Fruit fly (Drosophila melanogaster): ENCODE data around the gene Dyro.

The Dyro gene

dm6 chr3L:11333986-11334385 lies 38.3 kb upstream of the Dyro start (continued):
- TF ChIP-seq toy (GFP tag; IDR thresholded peaks at IDR 0.05) (no peak), vvl (GFP tag; IDR thresholded peaks at IDR 0.05) (peak; percentile 68; the same call in 1 of the 2 replicates), Hr51 (GFP tag; optimal IDR thresholded peaks at IDR 0.05) (peak; percentile 12 to 45), CG12659 (GFP tag; optimal IDR thresholded peaks at IDR 0.05) (peak; percentile 30), TFAM (GFP tag; optimal IDR thresholded peaks at IDR 0.05) (no peak), Scr (GFP tag; IDR thresholded peaks at IDR 0.05; ENCODE audit: partially characterized antibody) (no peak), CG2199 (GFP tag; IDR thresholded peaks at IDR 0.05) (peak; percentile 58; the same call in 1 of the 3 replicates), emc (GFP tag; optimal IDR thresholded peaks at IDR 0.05) (no peak), CG3163 (GFP tag; optimal IDR thresholded peaks at IDR 0.05) (no peak), CG4617 (GFP tag; optimal IDR thresholded peaks at IDR 0.05; ENCODE audit: borderline replicate concordance) (no peak), CG7963 (GFP tag; IDR thresholded peaks at IDR 0.05; ENCODE audit: partially characterized antibody) (no peak), dimm (GFP tag; IDR thresholded peaks at IDR 0.05) (no peak), CG17328 (GFP tag; IDR thresholded peaks at IDR 0.05) (no peak), eve (GFP tag; optimal IDR thresholded peaks at IDR 0.05) (peak in 1 of 2 experiments; percentile 78), CG8388 (GFP tag; optimal IDR thresholded peaks at IDR 0.05) (peak; percentile 47), D (optimal IDR thresholded peaks at IDR 0.05) (no peak), D (GFP tag; optimal IDR thresholded peaks at IDR 0.05) (peak; percentile 48), Mrtf (GFP tag; IDR thresholded peaks at IDR 0.05) (no peak), CG10431 (GFP tag; optimal IDR thresholded peaks at IDR 0.05) (no peak), CG18011 (GFP tag; optimal IDR thresholded peaks at IDR 0.05) (no peak), Fer3 (tag; optimal IDR thresholded peaks at IDR 0.05) (no peak), CG10366 (GFP tag; IDR thresholded peaks at IDR 0.05) (peak; percentile 21; the same call in 1 of the 2 replicates), Bdp1 (GFP tag; optimal IDR thresholded peaks at IDR 0.05) (no peak), HmgZ (tag; optimal IDR thresholded peaks at IDR 0.05) (no peak), z (GFP tag; IDR thresholded peaks at IDR 0.05) (no peak), scrt (GFP tag; optimal IDR thresholded peaks at IDR 0.05) (peak; percentile 10), pan (optimal IDR thresholded peaks at IDR 0.05) (no peak), pan (GFP tag; optimal IDR thresholded peaks at IDR 0.05 in 1 of 2, IDR thresholded peaks at IDR 0.05 in 1 of 2) (peak in 1 of 2 experiments; percentile 39), CG13296 (GFP tag; optimal IDR thresholded peaks at IDR 0.05) (no peak), Doc2 (GFP tag; IDR thresholded peaks at IDR 0.05) (no peak), CG34422 (GFP tag; IDR thresholded peaks at IDR 0.05) (0 out of 3 replicates have a peak, but pooled peaks have one; percentile 31), CG10543 (GFP tag; optimal IDR thresholded peaks at IDR 0.05) (no peak), bsh (GFP tag; optimal IDR thresholded peaks at IDR 0.05) (peak in 1 of 2 experiments; percentile 82), Mes4 (GFP tag; optimal IDR thresholded peaks at IDR 0.05) (peak; percentile 59), ind (GFP tag; optimal IDR thresholded peaks at IDR 0.05) (peak; percentile 37), da (GFP tag; optimal IDR thresholded peaks at IDR 0.05) (no peak), tin (GFP tag; optimal IDR thresholded peaks at IDR 0.05) (peak; percentile 40), Aef1 (GFP tag; IDR thresholded peaks at IDR 0.05) (no peak; the same call in 2 of the 3 replicates), CG16863 (GFP tag; optimal IDR thresholded peaks at IDR 0.05) (peak; percentile 24), Ptx1 (GFP tag; IDR thresholded peaks at IDR 0.05) (peak; percentile 44; the same call in 1 of the 2 replicates), Sox102F (GFP tag; optimal IDR thresholded peaks at IDR 0.05) (peak; percentile 64), CG30403 (GFP tag; optimal IDR thresholded peaks at IDR 0.05) (peak; percentile 26), ash1 (GFP tag; optimal IDR thresholded peaks at IDR 0.05) (no peak), trh (GFP tag; optimal IDR thresholded peaks at IDR 0.05) (no peak), CG5245 (GFP tag; optimal IDR thresholded peaks at IDR 0.05) (peak; percentile 16), prd (optimal IDR thresholded peaks at IDR 0.05) (no peak), prd (GFP tag; IDR thresholded peaks at IDR 0.05) (peak; percentile 59; the same call in 2 of the 3 replicates), Gug (GFP tag; IDR thresholded peaks at IDR 0.05) (no peak), ttk (GFP tag; IDR thresholded peaks at IDR 0.05) (peak; percentile 40; the same call in 1 of the 2 replicates), CG6854 (GFP tag; optimal IDR thresholded peaks at IDR 0.05) (no peak), unc-4 (GFP tag; IDR thresholded peaks at IDR 0.05; ENCODE audit: partially characterized antibody) (no peak), tap (tag; optimal IDR thresholded peaks at IDR 0.05) (peak; percentile 57)

Measured in whole organism, embryonic.